Worm (Caenorhabditis elegans): ENCODE results near the gene vha-17.

DNA sequence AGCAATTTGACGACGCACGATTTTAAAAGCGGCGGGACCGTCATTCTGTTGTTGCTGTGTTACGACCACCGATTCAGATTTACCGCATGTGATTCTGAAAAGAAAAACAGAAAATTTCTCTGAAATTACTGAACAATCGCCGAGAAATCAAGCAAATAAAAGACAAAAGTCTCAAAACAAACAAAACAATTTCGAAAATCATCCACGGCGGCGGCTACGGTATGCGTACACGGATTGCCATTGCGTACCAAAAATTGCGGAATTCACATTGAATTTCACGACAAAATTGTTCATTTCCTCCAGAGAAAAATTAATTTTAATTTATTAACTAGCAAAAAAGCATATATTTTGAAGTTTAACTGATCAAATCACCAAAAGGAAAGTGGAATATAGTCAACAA lies 44.8 kb downstream of the vha-17 start, which contains the start of gene pezo-1:
- TF ChIP-seq med-1 (GFP tag; optimal IDR thresholded peaks at IDR 0.05; ENCODE audit: insufficient read depth): no peak
- TF ChIP-seq T22C8.4 (GFP tag; IDR thresholded peaks at IDR 0.05): no peak
- no peak for TF ChIP-seq ztf-29 (GFP tag; IDR thresholded peaks at IDR 0.05)
- TF ChIP-seq flt-1 (GFP tag; IDR thresholded peaks at IDR 0.05): no peak
- TF ChIP-seq tab-1 (GFP tag; IDR thresholded peaks at IDR 0.05): no peak
- TF ChIP-seq klf-2 (GFP tag; conservative IDR thresholded peaks at IDR 0.05): no peak
- no peak for TF ChIP-seq ztf-23 (GFP tag; IDR thresholded peaks at IDR 0.05)

Data from whole organism, midembryonic.